Worm (Caenorhabditis elegans) whole organism, mixed stage, embryonic: ENCODE measurements around the gene srbc-50.

Experiments
- unc-120 ChIP-seq: sonication (generic microtip); optimal IDR thresholded peaks from 2 replicates; lab custom pipeline; 2017; ENCODE audit warnings: missing genetic modification characterization, missing compliant biosample characterization; ENCODE audit not compliant: poor library complexity, severe bottlenecking
- unc-62 ChIP-seq: fragments of 150-350 bp; optimal IDR thresholded peaks from 2 replicates; lab custom pipeline; 2014; ENCODE audit warnings: missing biosample characterization, missing genetic modification reagents, missing genetic modification characterization
- zip-8 ChIP-seq: fragments of 150-350 bp; optimal IDR thresholded peaks from 2 replicates; lab custom pipeline; 2014; ENCODE audit warnings: missing biosample characterization, missing genetic modification characterization

ce11 chrV:15793270-15793669 lies 31.5 kb downstream of the srbc-50 start, which contains the start of gene T26E4.7:
- no peak for TF ChIP-seq unc-120 (tag; lab: Kevin White, UChicago)
- TF ChIP-seq zip-8 = no peak
- TF ChIP-seq unc-62 (GFP tag; lab: Kevin White, UChicago) = no peak
